Fruit fly (Drosophila melanogaster) whole organism, embryonic: ENCODE results near the gene nonA.

Experiments used
- Abd-B ChIP-seq: fragments of 200-800 bp; sonication (Bioruptor generic); optimal IDR thresholded peaks from 2 replicates; lab custom pipeline; 2018; ENCODE audit warnings: missing biosample characterization, mild to moderate bottlenecking, missing genetic modification characterization, moderate library complexity
- BEAF-32 ChIP-seq: fragments of 200-800 bp; sonication (Bioruptor generic); optimal IDR thresholded peaks from 3 replicates; lab custom pipeline; 2017; ENCODE audit warnings: missing biosample characterization, missing genetic modification characterization, mild to moderate bottlenecking, moderate library complexity, missing genetic modification reagents
- CG1024 ChIP-seq: fragments of 200-800 bp; sonication (Bioruptor generic); IDR thresholded peaks from 2 replicates; pipeline ENCODE4 v1.3.6; 2022; ENCODE audit warnings: missing biosample characterization, missing genetic modification characterization
- CG10267 ChIP-seq: fragments of 200-800 bp; sonication (Bioruptor generic); optimal IDR thresholded peaks from 2 replicates; lab custom pipeline; 2018; ENCODE audit warnings: missing biosample characterization, mild to moderate bottlenecking, missing genetic modification characterization, moderate library complexity
- CG12236 ChIP-seq: fragments of 200-800 bp; sonication (Bioruptor generic); optimal IDR thresholded peaks from 2 replicates; lab custom pipeline; 2016; ENCODE audit warnings: missing biosample characterization, missing genetic modification characterization
- CG17328 ChIP-seq: fragments of 200-800 bp; sonication (Bioruptor generic); IDR thresholded peaks from 2 replicates; pipeline ENCODE4 v1.3.6; 2022; ENCODE audit warnings: missing biosample characterization, missing genetic modification characterization
- CG17829 ChIP-seq: fragments of 200-800 bp; optimal IDR thresholded peaks from 2 replicates; lab custom pipeline; 2019; ENCODE audit warnings: missing biosample characterization, mild to moderate bottlenecking, missing genetic modification characterization, moderate library complexity
- CG32767 ChIP-seq: fragments of 200-800 bp; sonication (Bioruptor generic); IDR thresholded peaks from 2 replicates; pipeline ENCODE4 v1.3.6; 2022; ENCODE audit warnings: missing biosample characterization, missing genetic modification characterization
- CG34224 ChIP-seq: fragments of 200-800 bp; sonication (Bioruptor generic); IDR thresholded peaks from 3 replicates; pipeline ENCODE4 v1.3.6; 2022; ENCODE audit warnings: missing biosample characterization, missing genetic modification characterization; ENCODE audit not compliant: partially characterized antibody
- CG4617 ChIP-seq: fragments of 200-800 bp; sonication (Bioruptor generic); optimal IDR thresholded peaks from 3 replicates; lab custom pipeline; 2016; ENCODE audit warnings: missing biosample characterization, missing genetic modification characterization, borderline replicate concordance
- CG4820 ChIP-seq: fragments of 200-800 bp; sonication (Bioruptor generic); optimal IDR thresholded peaks from 3 replicates; lab custom pipeline; 2016; ENCODE audit warnings: missing biosample characterization, missing genetic modification characterization
- CG7271 ChIP-seq: fragments of 200-800 bp; sonication (Bioruptor generic); optimal IDR thresholded peaks from 2 replicates; lab custom pipeline; 2018; ENCODE audit warnings: missing biosample characterization, mild to moderate bottlenecking, missing genetic modification characterization, moderate library complexity
- CG8944 ChIP-seq: fragments of 200-800 bp; sonication (Bioruptor generic); optimal IDR thresholded peaks from 3 replicates; lab custom pipeline; 2016; ENCODE audit warnings: missing biosample characterization, missing genetic modification characterization
- CG9797 ChIP-seq: fragments of 200-800 bp; sonication (Bioruptor generic); optimal IDR thresholded peaks from 3 replicates; lab custom pipeline; 2018; ENCODE audit warnings: missing biosample characterization, mild to moderate bottlenecking, missing genetic modification characterization
- D19B ChIP-seq: fragments of 200-800 bp; sonication (Bioruptor generic); optimal IDR thresholded peaks from 2 replicates; lab custom pipeline; 2017; ENCODE audit warnings: missing biosample characterization, mild to moderate bottlenecking, missing genetic modification characterization
- Dad ChIP-seq: fragments of 200-800 bp; sonication (Bioruptor generic); optimal IDR thresholded peaks from 3 replicates; lab custom pipeline; 2016; ENCODE audit warnings: missing biosample characterization, missing genetic modification characterization
- Dp ChIP-seq: fragments of 200-800 bp; sonication (Bioruptor generic); optimal IDR thresholded peaks from 2 replicates; lab custom pipeline; 2018; ENCODE audit warnings: missing biosample characterization, mild to moderate bottlenecking, missing genetic modification characterization, moderate library complexity
- Eip74EF ChIP-seq, 2 experiments: fragments of 200-800 bp in 1 of 2; fragments of >200 bp in 1 of 2; sonication (Bioruptor generic) in 1 of 2; optimal IDR thresholded peaks; 2 replicates each; lab custom pipeline; 2017 to 2019; ENCODE audit warnings: missing biosample characterization in 2 of 2, missing genetic modification characterization in 2 of 2, mild to moderate bottlenecking in 1 of 2, moderate library complexity in 1 of 2
- Ets65A ChIP-seq: fragments of 200-800 bp; sonication (Bioruptor generic); peaks from one replicate; lab custom pipeline; 2016; ENCODE audit warnings: missing biosample characterization, missing genetic modification characterization
- H15 ChIP-seq: fragments of 200-800 bp; sonication (Bioruptor generic); IDR thresholded peaks from 3 replicates; pipeline ENCODE4 v1.3.6; 2022; ENCODE audit warnings: missing biosample characterization, missing genetic modification characterization
- MBD-R2 ChIP-seq: fragments of 200-800 bp; sonication (Bioruptor generic); IDR thresholded peaks from 2 replicates; pipeline ENCODE4 v1.3.6; 2022; ENCODE audit warnings: missing biosample characterization, missing genetic modification characterization
- MESR4 ChIP-seq: fragments of 200-800 bp; sonication (Bioruptor generic); optimal IDR thresholded peaks from 2 replicates; lab custom pipeline; 2018; ENCODE audit warnings: missing biosample characterization, mild to moderate bottlenecking, missing genetic modification characterization, moderate library complexity
- Opbp ChIP-seq: fragments of 200-800 bp; sonication (Bioruptor generic); IDR thresholded peaks from 3 replicates; pipeline ENCODE4 v1.3.6; 2022; ENCODE audit warnings: missing biosample characterization, missing genetic modification characterization; ENCODE audit not compliant: partially characterized antibody
- Pdp1 ChIP-seq, 2 experiments: fragments of 200-800 bp; sonication (Bioruptor generic); optimal IDR thresholded peaks; 3 replicates each; lab custom pipeline; 2016; ENCODE audit warnings: missing biosample characterization in 2 of 2, missing genetic modification characterization in 2 of 2, mild to moderate bottlenecking in 1 of 2, moderate library complexity in 1 of 2
- Ptx1 ChIP-seq: fragments of 200-800 bp; sonication (Bioruptor generic); IDR thresholded peaks from 2 replicates; pipeline ENCODE4 v1.3.6; 2022; ENCODE audit warnings: missing biosample characterization, missing genetic modification characterization
- Sin3A ChIP-seq: fragments of >200 bp; optimal IDR thresholded peaks from 2 replicates; lab custom pipeline; 2018
- ab ChIP-seq: fragments of 200-800 bp; sonication (Bioruptor generic); optimal IDR thresholded peaks from 2 replicates; lab custom pipeline; 2016; ENCODE audit warnings: missing biosample characterization, missing genetic modification characterization
- amos ChIP-seq: fragments of 200-800 bp; sonication (Bioruptor generic); IDR thresholded peaks from 2 replicates; pipeline ENCODE4 v1.3.6; 2022; ENCODE audit warnings: missing biosample characterization, missing genetic modification characterization; ENCODE audit not compliant: partially characterized antibody
- chinmo ChIP-seq: fragments of 200-800 bp; sonication (Bioruptor generic); IDR thresholded peaks from 4 replicates; pipeline ENCODE4 v1.3.6; 2022; ENCODE audit warnings: missing biosample characterization, missing genetic modification characterization; ENCODE audit not compliant: partially characterized antibody
- crol ChIP-seq: fragments of 200-800 bp; sonication (Bioruptor generic); IDR thresholded peaks from 2 replicates; pipeline ENCODE4 v1.3.6; 2022; ENCODE audit warnings: missing biosample characterization, missing genetic modification characterization
- crp ChIP-seq, 2 experiments: fragments of 200-800 bp; sonication (Bioruptor generic); optimal IDR thresholded peaks; 2 replicates in 1 of 2; 3 replicates in 1 of 2; lab custom pipeline; 2017; ENCODE audit warnings: missing biosample characterization in 2 of 2, missing genetic modification characterization in 2 of 2, mild to moderate bottlenecking in 1 of 2, moderate library complexity in 1 of 2
- ems ChIP-seq: fragments of 200-800 bp; sonication (Bioruptor generic); optimal IDR thresholded peaks from 3 replicates; lab custom pipeline; 2016; ENCODE audit warnings: missing biosample characterization, missing genetic modification characterization
- grn ChIP-seq: fragments of 200-800 bp; sonication (Bioruptor generic); optimal IDR thresholded peaks from 3 replicates; lab custom pipeline; 2017; ENCODE audit warnings: missing biosample characterization, missing genetic modification characterization
- hbn ChIP-seq: fragments of 200-800 bp; sonication (Bioruptor generic); IDR thresholded peaks from 2 replicates; pipeline ENCODE4 v1.3.6; 2022; ENCODE audit warnings: missing biosample characterization, missing genetic modification characterization; ENCODE audit not compliant: partially characterized antibody
- hkb ChIP-seq, 2 experiments: fragments of 200-800 bp in 1 of 2; fragments of >200 bp in 1 of 2; sonication (Bioruptor generic) in 1 of 2; IDR thresholded peaks in 1 of 2; optimal IDR thresholded peaks in 1 of 2; 2 replicates each; pipeline versions ENCODE4 v1.3.6 to Lab custom; 2017 to 2022; ENCODE audit warnings: missing biosample characterization in 1 of 2, missing genetic modification characterization in 1 of 2
- kah ChIP-seq: fragments of 200-800 bp; sonication (Bioruptor generic); optimal IDR thresholded peaks from 2 replicates; lab custom pipeline; 2018; ENCODE audit warnings: missing biosample characterization, mild to moderate bottlenecking, missing genetic modification characterization
- knrl ChIP-seq: fragments of 200-800 bp; sonication (Bioruptor generic); IDR thresholded peaks from 3 replicates; pipeline ENCODE4 v1.3.6; 2022; ENCODE audit warnings: missing biosample characterization, missing genetic modification characterization; ENCODE audit not compliant: partially characterized antibody
- lilli ChIP-seq: fragments of 200-800 bp; sonication (Bioruptor generic); optimal IDR thresholded peaks from 3 replicates; lab custom pipeline; 2016; ENCODE audit warnings: missing biosample characterization, missing genetic modification characterization
- mam ChIP-seq: fragments of 200-800 bp; sonication (Bioruptor generic); optimal IDR thresholded peaks from 3 replicates; lab custom pipeline; 2016; ENCODE audit warnings: missing biosample characterization, missing genetic modification characterization
- nmo ChIP-seq: fragments of 200-800 bp; sonication (Bioruptor generic); optimal IDR thresholded peaks from 2 replicates; lab custom pipeline; 2018; ENCODE audit warnings: missing biosample characterization, mild to moderate bottlenecking, missing genetic modification characterization, moderate library complexity
- seq ChIP-seq: fragments of 200-800 bp; sonication (Bioruptor generic); IDR thresholded peaks from 2 replicates; pipeline ENCODE4 v1.3.6; 2022; ENCODE audit warnings: missing biosample characterization, missing genetic modification characterization
- ssp ChIP-seq: fragments of 200-800 bp; sonication (Bioruptor generic); IDR thresholded peaks from 2 replicates; pipeline ENCODE4 v1.3.6; 2022; ENCODE audit warnings: missing biosample characterization, missing genetic modification characterization
- stwl ChIP-seq: fragments of 200-800 bp; sonication (Bioruptor generic); optimal IDR thresholded peaks from 3 replicates; lab custom pipeline; 2018; ENCODE audit warnings: missing biosample characterization, mild to moderate bottlenecking, missing genetic modification characterization, moderate library complexity
- trem ChIP-seq: fragments of 200-800 bp; optimal IDR thresholded peaks from 3 replicates; lab custom pipeline; 2019; ENCODE audit warnings: missing biosample characterization, mild to moderate bottlenecking, missing genetic modification characterization, moderate library complexity
- tup ChIP-seq: fragments of 200-800 bp; sonication (Bioruptor generic); optimal IDR thresholded peaks from 2 replicates; lab custom pipeline; 2016; ENCODE audit warnings: missing biosample characterization, mild to moderate bottlenecking, missing genetic modification characterization, moderate library complexity
- twi ChIP-seq: fragments of 200-800 bp; optimal IDR thresholded peaks from 2 replicates; lab custom pipeline; 2019; ENCODE audit warnings: missing biosample characterization, mild to moderate bottlenecking, missing genetic modification characterization, moderate library complexity

Gene nonA

DNA sequence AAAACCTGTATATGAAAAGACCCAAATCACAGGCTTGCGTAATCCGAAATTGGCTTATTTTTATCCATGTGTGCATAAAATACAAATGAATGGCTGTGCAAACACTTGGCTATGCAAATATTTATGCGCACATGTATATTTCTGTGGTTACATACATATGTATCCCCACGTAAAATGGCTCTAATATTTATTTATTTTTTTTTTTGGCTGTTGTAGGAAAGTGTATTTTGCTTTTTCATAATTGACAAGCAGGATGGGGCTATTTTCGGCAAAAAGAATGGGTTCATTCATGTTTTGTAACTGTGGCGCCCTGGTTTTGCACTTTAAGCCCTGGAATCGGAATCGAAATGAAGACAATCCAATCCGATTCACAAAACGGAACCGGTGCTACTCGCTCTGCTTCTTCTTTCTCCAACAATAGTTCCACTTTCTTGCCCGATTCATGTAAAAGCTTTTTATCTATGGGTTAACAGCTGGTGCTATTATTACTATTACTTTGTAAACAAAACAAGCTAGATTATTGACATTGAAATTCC, 26.2 kb upstream of the nonA start (continued):
- no peak for TF ChIP-seq twi (tag; lab: Kevin White, UChicago)
- no peak for TF ChIP-seq hkb (optimal IDR thresholded peaks at IDR 0.05; lab: Kevin White, UChicago)
- peak; percentile 88 for TF ChIP-seq hkb (GFP tag; IDR thresholded peaks at IDR 0.05; lab: Robert Waterston, UW)
- TF ChIP-seq Abd-B (GFP tag; lab: Kevin White, UChicago) = no peak

DNA sequence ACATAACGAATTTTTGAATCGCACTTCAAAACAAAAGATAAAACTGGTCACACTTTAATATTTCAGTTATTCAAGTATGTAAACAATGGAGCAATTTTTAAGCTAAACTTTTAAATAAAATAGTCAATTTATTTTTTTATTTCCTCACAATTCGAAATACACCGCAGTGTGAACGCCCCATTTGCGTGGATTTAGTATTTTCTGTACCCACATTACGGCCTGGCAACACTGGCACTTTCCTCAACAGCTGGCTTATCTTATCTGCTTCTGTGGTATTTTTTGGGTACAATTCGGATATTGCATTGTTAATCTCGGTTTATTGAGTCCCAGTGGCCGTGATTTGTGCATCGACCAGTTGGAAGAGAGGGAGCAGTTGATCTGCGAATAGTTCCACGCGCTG, 11.3 kb upstream of the nonA start, which contains the start of gene sl:
sl (plus strand) TSS at position 254 of the 400 bp plus-strand sequence.
- TF ChIP-seq amos (GFP tag; lab: Robert Waterston, UW) = peak; percentile 38
- peak; percentile 55 for TF ChIP-seq grn (GFP tag; lab: Kevin White, UChicago)
- no peak for TF ChIP-seq tup (GFP tag; lab: Kevin White, UChicago)
- TF ChIP-seq stwl (tag; lab: Kevin White, UChicago) = peak; percentile 95
- TF ChIP-seq mam = peak; percentile 37
- no peak for TF ChIP-seq ems (GFP tag; lab: Kevin White, UChicago)
- no peak for TF ChIP-seq H15 (GFP tag; lab: Robert Waterston, UW)
- TF ChIP-seq CG32767 (GFP tag; lab: Robert Waterston, UW) = no peak
- TF ChIP-seq trem (tag; lab: Kevin White, UChicago) = peak; percentile 30
- TF ChIP-seq ab (GFP tag; lab: Kevin White, UChicago) = no peak
- 0 out of 2 replicates have a peak, but pooled peaks have one; percentile 19 for TF ChIP-seq CG17328 (GFP tag; lab: Robert Waterston, UW)
- peak; percentile 38 for TF ChIP-seq CG10267 (tag; lab: Kevin White, UChicago)
- TF ChIP-seq crol (GFP tag; lab: Robert Waterston, UW) = no peak
- TF ChIP-seq CG7271 = no peak
- no peak for TF ChIP-seq seq (GFP tag; lab: Robert Waterston, UW)
- TF ChIP-seq knrl = peak; percentile 32; the same call in 1 of the 3 replicates
- TF ChIP-seq CG8944 (GFP tag; lab: Kevin White, UChicago) = no peak
- TF ChIP-seq CG12236 (GFP tag; lab: Kevin White, UChicago) = no peak
- TF ChIP-seq BEAF-32 (GFP tag; lab: Kevin White, UChicago) = peak; percentile 30
- peak; percentile 6 for TF ChIP-seq Sin3A (lab: Kevin White, UChicago)
- no peak for TF ChIP-seq D19B (GFP tag; lab: Kevin White, UChicago)
- TF ChIP-seq CG4820 (GFP tag; lab: Kevin White, UChicago) = no peak
- TF ChIP-seq lilli = peak; percentile 47
- peak; percentile 74 for TF ChIP-seq CG1024 (GFP tag; lab: Robert Waterston, UW)
- peak in 1 of 2 experiments; percentile 59 for TF ChIP-seq Eip74EF (GFP tag; optimal IDR thresholded peaks at IDR 0.05; lab: Kevin White, UChicago)
- TF ChIP-seq chinmo (GFP tag; lab: Robert Waterston, UW) = 0 out of 4 replicates have a peak, but pooled peaks have one; percentile 47
- peak; percentile 22 for TF ChIP-seq nmo (GFP tag; lab: Kevin White, UChicago)
- TF ChIP-seq Dad (GFP tag; lab: Kevin White, UChicago) = peak; percentile 18
- TF ChIP-seq MBD-R2 (GFP tag; lab: Robert Waterston, UW) = peak; percentile 81
- peak; percentile 44 for TF ChIP-seq CG17829 (tag; lab: Kevin White, UChicago)
- peak; percentile 29; the same call in 1 of the 2 replicates for TF ChIP-seq Ptx1 (GFP tag; lab: Robert Waterston, UW)
- peak; percentile 71 for TF ChIP-seq CG9797 (GFP tag; lab: Kevin White, UChicago)
- TF ChIP-seq ssp = peak; percentile 95
- no peak for TF ChIP-seq kah (GFP tag; lab: Kevin White, UChicago)
- TF ChIP-seq Pdp1 (GFP tag; optimal IDR thresholded peaks at IDR 0.05; lab: Kevin White, UChicago) = peak in 1 of 2 experiments; percentile 71
- peak; percentile 49; the same call in 1 of the 2 replicates for TF ChIP-seq hbn
- TF ChIP-seq CG4617 (GFP tag; lab: Kevin White, UChicago) = peak; percentile 54
- TF ChIP-seq Dp (GFP tag; lab: Kevin White, UChicago) = peak; percentile 7
- TF ChIP-seq Opbp (GFP tag; lab: Robert Waterston, UW) = 0 out of 3 replicates have a peak, but pooled peaks have one; percentile 27
- peak; percentile 68 for TF ChIP-seq MESR4 (GFP tag; lab: Kevin White, UChicago)
- peak; percentile 5 to 82 for TF ChIP-seq crp (GFP tag; optimal IDR thresholded peaks at IDR 0.05; lab: Kevin White, UChicago)
- TF ChIP-seq CG34224 = peak; percentile 53; the same call in 2 of the 3 replicates
- TF ChIP-seq Ets65A (GFP tag; lab: Kevin White, UChicago) = peak; percentile 46
